Worm (Caenorhabditis elegans) whole organism, young adult: ENCODE measurements around the gene ben-1.
A peak's percentile ranks its signal among the peaks of the same experiment; 100 is the strongest.

Experiments
- Y56A3A.18 ChIP-seq: fragments of 200-800 bp; sonication (Bioruptor generic); IDR thresholded peaks from 2 replicates; pipeline ENCODE4 v1.3.6; 2022; ENCODE audit warnings: missing genetic modification reagents, missing genetic modification characterization, missing compliant biosample characterization
- akir-1 ChIP-seq: fragments of 200-800 bp; sonication (Bioruptor generic); optimal IDR thresholded peaks from 2 replicates; lab custom pipeline; 2018; ENCODE audit warnings: mild to moderate bottlenecking, missing genetic modification characterization, moderate library complexity, missing compliant biosample characterization
- athp-1 ChIP-seq: sonication (generic microtip); optimal IDR thresholded peaks from 2 replicates; lab custom pipeline; 2017; ENCODE audit warnings: mild to moderate bottlenecking, missing genetic modification characterization, missing compliant biosample characterization
- attf-6 ChIP-seq: fragments of 200-800 bp; sonication (Bioruptor generic); IDR thresholded peaks from 2 replicates; pipeline ENCODE4 v1.3.6; 2022; ENCODE audit warnings: missing genetic modification reagents, missing genetic modification characterization, missing compliant biosample characterization
- hlh-12 ChIP-seq: sonication (generic microtip); optimal IDR thresholded peaks from 2 replicates; lab custom pipeline; 2016; ENCODE audit warnings: missing genetic modification characterization, missing compliant biosample characterization
- hmg-1.2 ChIP-seq: fragments of 200-800 bp; sonication (Bioruptor generic); IDR thresholded peaks from 2 replicates; pipeline ENCODE4 v1.3.6; 2022; ENCODE audit warnings: missing genetic modification reagents, missing genetic modification characterization, missing compliant biosample characterization
- hmg-20 ChIP-seq: fragments of 200-800 bp; sonication (Bioruptor generic); IDR thresholded peaks from 2 replicates; pipeline ENCODE4 v1.3.6; 2022; ENCODE audit warnings: missing genetic modification reagents, missing genetic modification characterization, missing compliant biosample characterization
- madf-6 ChIP-seq: fragments of 200-800 bp; sonication (Bioruptor generic); IDR thresholded peaks from 2 replicates; pipeline ENCODE4 v1.3.6; 2022; ENCODE audit warnings: missing genetic modification reagents, missing genetic modification characterization, missing compliant biosample characterization
- nfya-1 ChIP-seq: sonication (generic microtip); optimal IDR thresholded peaks from 2 replicates; lab custom pipeline; 2017; ENCODE audit warnings: antibody characterized with exemption, missing compliant biosample characterization, missing genetic modification characterization, borderline replicate concordance; ENCODE audit not compliant: insufficient read depth
- nfya-2 ChIP-seq: fragments of 200-800 bp; sonication (Bioruptor generic); IDR thresholded peaks from 2 replicates; pipeline ENCODE4 v1.3.6; 2022; ENCODE audit warnings: missing genetic modification reagents, missing genetic modification characterization, missing compliant biosample characterization
- pbrm-1 ChIP-seq: fragments of 200-800 bp; sonication (Bioruptor generic); IDR thresholded peaks from 2 replicates; pipeline ENCODE4 v1.3.6; 2022; ENCODE audit warnings: missing genetic modification reagents, missing genetic modification characterization, missing compliant biosample characterization
- pha-4 ChIP-seq: fragments of 150-350 bp; sonication (generic microtip); optimal IDR thresholded peaks from 2 replicates; lab custom pipeline; 2014; ENCODE audit warnings: missing biosample characterization, missing genetic modification reagents, missing genetic modification characterization
- snpc-4 ChIP-seq, 5 experiments: fragments of 150-350 bp in 1 of 5; sonication (generic microtip) in 4 of 5; optimal IDR thresholded peaks; 2 replicates each; lab custom pipeline; 2014 to 2018; ENCODE audit warnings: missing genetic modification characterization in 5 of 5, missing biosample characterization in 3 of 5, antibody characterized with exemption in 2 of 5, mild to moderate bottlenecking in 2 of 5, missing compliant biosample characterization in 2 of 5, missing genotype in 2 of 5, moderate library complexity in 2 of 5, missing genetic modification reagents in 1 of 5
- tbp1 ChIP-seq: fragments of 200-800 bp; sonication (Bioruptor generic); optimal IDR thresholded peaks from 2 replicates; lab custom pipeline; 2018; ENCODE audit warnings: mild to moderate bottlenecking, missing genetic modification characterization, missing compliant biosample characterization

- TF ChIP-seq pbrm-1 (GFP tag; lab: Robert Waterston, UW) (no peak), hmg-1.2 (GFP tag; lab: Robert Waterston, UW) (peak; percentile 63; the same call in 1 of the 2 replicates), hlh-12 (tag; lab: Kevin White, UChicago) (no peak), snpc-4 (GFP tag; optimal IDR thresholded peaks at IDR 0.05; lab: Kevin White, UChicago) (no peak), snpc-4 (tag; optimal IDR thresholded peaks at IDR 0.05; lab: Kevin White, UChicago) (no peak), pha-4 (no peak), nfya-1 (no peak), tbp1 (peak; percentile 23), hmg-20 (GFP tag; lab: Robert Waterston, UW) (no peak), Y56A3A.18 (GFP tag; lab: Robert Waterston, UW) (no peak), akir-1 (GFP tag; lab: Kevin White, UChicago) (no peak), athp-1 (no peak), nfya-2 (GFP tag; lab: Robert Waterston, UW) (no peak), madf-6 (GFP tag; lab: Robert Waterston, UW) (no peak), attf-6 (GFP tag; lab: Robert Waterston, UW) (no peak)
Measured at ce11 chrIII:3520417-3520816, 21.0 kb downstream of the ben-1 start.
